Worm (Caenorhabditis elegans): ENCODE data around the gene nhr-7.

DNA sequence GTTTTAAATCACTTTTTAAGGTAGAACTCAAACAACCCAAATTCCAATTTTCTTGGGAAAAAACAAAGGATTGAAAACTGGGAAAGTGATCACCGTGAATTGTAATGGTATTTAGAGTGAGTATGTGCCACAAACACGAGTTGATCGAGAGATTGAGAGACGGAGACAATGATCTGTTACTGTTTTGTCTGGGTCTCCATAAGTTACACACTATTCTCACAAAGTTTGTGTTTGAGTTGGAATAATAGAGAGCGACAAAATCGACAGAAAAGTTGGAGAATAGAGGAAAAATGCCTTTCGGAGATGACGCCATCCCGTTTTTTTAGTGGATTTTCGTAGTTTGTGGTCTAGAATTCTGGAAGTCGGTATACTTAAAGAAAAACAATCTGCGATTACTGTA is at the start of gene nhr-7:
- TF ChIP-seq W03F9.2 (tag; optimal IDR thresholded peaks at IDR 0.05) (no peak), him-1 (tag; optimal IDR thresholded peaks at IDR 0.05) (no peak), dao-5 (tag; optimal IDR thresholded peaks at IDR 0.05) (no peak)
